Worm (Caenorhabditis elegans) whole organism, young adult: ENCODE measurements around the gene fkh-9.
A peak's percentile ranks its signal among the peaks of the same experiment; 100 is the strongest.

Experiments used
- D2030.7 ChIP-seq: fragments of 200-800 bp; sonication (Bioruptor generic); IDR thresholded peaks from 2 replicates; pipeline ENCODE4 v1.3.6; 2022; ENCODE audit warnings: missing genetic modification reagents, missing genetic modification characterization, missing compliant biosample characterization
- F37B4.10 ChIP-seq: fragments of 200-800 bp; sonication (Bioruptor generic); IDR thresholded peaks from 2 replicates; pipeline ENCODE4 v1.3.6; 2022; ENCODE audit warnings: missing genetic modification characterization, missing compliant biosample characterization
- F57A8.1 ChIP-seq: fragments of 200-800 bp; sonication (Bioruptor generic); optimal IDR thresholded peaks from 2 replicates; lab custom pipeline; 2018; ENCODE audit warnings: mild to moderate bottlenecking, missing genetic modification characterization, moderate library complexity, missing compliant biosample characterization
- K11D2.4 ChIP-seq: fragments of 200-800 bp; sonication (Bioruptor generic); IDR thresholded peaks from 2 replicates; pipeline ENCODE4 v1.3.6; 2022; ENCODE audit warnings: missing genetic modification reagents, missing genetic modification characterization, missing compliant biosample characterization
- T07F8.4 ChIP-seq: sonication (generic microtip); optimal IDR thresholded peaks from 2 replicates; lab custom pipeline; 2016; ENCODE audit warnings: mild to moderate bottlenecking, missing genetic modification characterization, moderate library complexity, missing compliant biosample characterization
- T26A5.8 ChIP-seq: sonication (generic microtip); optimal IDR thresholded peaks from 2 replicates; lab custom pipeline; 2016; ENCODE audit warnings: missing genetic modification characterization, missing compliant biosample characterization
- Y53G8AR.9 ChIP-seq: fragments of 200-800 bp; sonication (Bioruptor generic); conservative IDR thresholded peaks from 2 replicates; pipeline ENCODE4 v1.3.6; 2022; ENCODE audit warnings: missing genetic modification reagents, missing genetic modification characterization, missing compliant biosample characterization
- Y56A3A.18 ChIP-seq: fragments of 200-800 bp; sonication (Bioruptor generic); IDR thresholded peaks from 2 replicates; pipeline ENCODE4 v1.3.6; 2022; ENCODE audit warnings: missing genetic modification reagents, missing genetic modification characterization, missing compliant biosample characterization
- Y79H2A.3 ChIP-seq: fragments of 200-800 bp; sonication (Bioruptor generic); conservative IDR thresholded peaks from 2 replicates; pipeline ENCODE4 v1.3.6; 2022; ENCODE audit warnings: missing genetic modification reagents, missing genetic modification characterization, missing compliant biosample characterization
- akir-1 ChIP-seq: fragments of 200-800 bp; sonication (Bioruptor generic); optimal IDR thresholded peaks from 2 replicates; lab custom pipeline; 2018; ENCODE audit warnings: mild to moderate bottlenecking, missing genetic modification characterization, moderate library complexity, missing compliant biosample characterization
- aptf-3 ChIP-seq: fragments of 200-800 bp; sonication (Bioruptor generic); IDR thresholded peaks from 2 replicates; pipeline ENCODE4 v1.3.6; 2022; ENCODE audit warnings: missing genetic modification characterization, missing compliant biosample characterization
- atf-7 ChIP-seq: sonication (generic microtip); optimal IDR thresholded peaks from 2 replicates; lab custom pipeline; 2017; ENCODE audit warnings: mild to moderate bottlenecking, missing genetic modification characterization, missing compliant biosample characterization
- athp-1 ChIP-seq: sonication (generic microtip); optimal IDR thresholded peaks from 2 replicates; lab custom pipeline; 2017; ENCODE audit warnings: mild to moderate bottlenecking, missing genetic modification characterization, missing compliant biosample characterization
- attf-3 ChIP-seq: fragments of 200-800 bp; sonication (Bioruptor generic); conservative IDR thresholded peaks from 2 replicates; pipeline ENCODE4 v1.3.6; 2022; ENCODE audit warnings: missing genetic modification reagents, missing genetic modification characterization, missing compliant biosample characterization
- attf-6 ChIP-seq: fragments of 200-800 bp; sonication (Bioruptor generic); IDR thresholded peaks from 2 replicates; pipeline ENCODE4 v1.3.6; 2022; ENCODE audit warnings: missing genetic modification reagents, missing genetic modification characterization, missing compliant biosample characterization
- bed-1 ChIP-seq: fragments of 200-800 bp; sonication (Bioruptor generic); IDR thresholded peaks from 2 replicates; pipeline ENCODE4 v1.3.6; 2022; ENCODE audit warnings: missing genetic modification reagents, missing genetic modification characterization, missing compliant biosample characterization
- bed-2 ChIP-seq: fragments of 200-800 bp; sonication (Bioruptor generic); IDR thresholded peaks from 2 replicates; pipeline ENCODE4 v1.3.6; 2022; ENCODE audit warnings: missing genetic modification reagents, missing genetic modification characterization, missing compliant biosample characterization
- cebp-1 ChIP-seq, 2 experiments: fragments of 200-800 bp in 1 of 2; sonication (Bioruptor generic) in 1 of 2; sonication (generic microtip) in 1 of 2; IDR thresholded peaks in 1 of 2; optimal IDR thresholded peaks in 1 of 2; 2 replicates each; pipeline versions ENCODE4 v1.3.6 to Lab custom; 2017 to 2022; ENCODE audit warnings: missing compliant biosample characterization in 2 of 2, missing genetic modification characterization in 2 of 2, mild to moderate bottlenecking in 1 of 2, missing genetic modification reagents in 1 of 2, moderate library complexity in 1 of 2
- ceh-27 ChIP-seq: fragments of 200-800 bp; sonication (Bioruptor generic); optimal IDR thresholded peaks from 2 replicates; lab custom pipeline; 2018; ENCODE audit warnings: mild to moderate bottlenecking, missing genetic modification characterization, moderate library complexity, missing compliant biosample characterization
- ceh-58 ChIP-seq: fragments of 200-800 bp; sonication (Bioruptor generic); IDR thresholded peaks from 2 replicates; pipeline ENCODE4 v1.3.6; 2022; ENCODE audit warnings: missing genetic modification characterization, missing compliant biosample characterization
- die-1 ChIP-seq: sonication (generic microtip); optimal IDR thresholded peaks from 2 replicates; lab custom pipeline; 2016; ENCODE audit warnings: missing genotype, mild to moderate bottlenecking, missing genetic modification characterization, missing compliant biosample characterization
- ekl-4 ChIP-seq: fragments of 200-800 bp; sonication (Bioruptor generic); IDR thresholded peaks from 2 replicates; pipeline ENCODE4 v1.3.6; 2022; ENCODE audit warnings: missing genetic modification reagents, missing genetic modification characterization, missing compliant biosample characterization
- ets-4 ChIP-seq: fragments of 200-800 bp; sonication (Bioruptor generic); optimal IDR thresholded peaks from 2 replicates; lab custom pipeline; 2018; ENCODE audit warnings: mild to moderate bottlenecking, missing genetic modification characterization, missing compliant biosample characterization
- fkh-3 ChIP-seq: sonication (generic microtip); optimal IDR thresholded peaks from 2 replicates; lab custom pipeline; 2016; ENCODE audit warnings: mild to moderate bottlenecking, missing genetic modification characterization, missing compliant biosample characterization
- hlh-26 ChIP-seq: fragments of 200-800 bp; sonication (Bioruptor generic); conservative IDR thresholded peaks from 2 replicates; pipeline ENCODE4 v1.3.6; 2022; ENCODE audit warnings: missing genetic modification reagents, missing genetic modification characterization, missing compliant biosample characterization
- hrde-1 ChIP-seq: sonication (generic microtip); optimal IDR thresholded peaks from 2 replicates; lab custom pipeline; 2016; ENCODE audit warnings: missing genetic modification characterization, mild to moderate bottlenecking, missing compliant biosample characterization, moderate library complexity, missing genotype, missing genetic modification reagents, borderline replicate concordance
- hsf-1 ChIP-seq: fragments of 200-800 bp; sonication (Bioruptor generic); IDR thresholded peaks from 2 replicates; pipeline ENCODE4 v1.3.6; 2022; ENCODE audit warnings: missing genetic modification reagents, missing genetic modification characterization, missing compliant biosample characterization
- lag-1 ChIP-seq: fragments of 200-800 bp; sonication (Bioruptor generic); IDR thresholded peaks from 2 replicates; pipeline ENCODE4 v1.3.6; 2022; ENCODE audit warnings: missing genetic modification reagents, missing genetic modification characterization, missing compliant biosample characterization
- let-607 ChIP-seq, 2 experiments: fragments of 200-800 bp in 1 of 2; sonication (Bioruptor generic) in 1 of 2; sonication (generic microtip) in 1 of 2; optimal IDR thresholded peaks; 2 replicates each; lab custom pipeline; 2016 to 2018; ENCODE audit warnings: mild to moderate bottlenecking in 2 of 2, missing compliant biosample characterization in 2 of 2, missing genetic modification characterization in 2 of 2, moderate library complexity in 2 of 2, missing genotype in 1 of 2
- lin-26 ChIP-seq: fragments of 200-800 bp; sonication (Bioruptor generic); IDR thresholded peaks from 2 replicates; pipeline ENCODE4 v1.3.6; 2022; ENCODE audit warnings: missing genetic modification reagents, missing genetic modification characterization, missing compliant biosample characterization
- madf-3 ChIP-seq: fragments of 200-800 bp; sonication (Bioruptor generic); IDR thresholded peaks from 2 replicates; pipeline ENCODE4 v1.3.6; 2022; ENCODE audit warnings: missing genetic modification reagents, missing genetic modification characterization, missing compliant biosample characterization
- madf-8 ChIP-seq: fragments of 200-800 bp; sonication (Bioruptor generic); conservative IDR thresholded peaks from 2 replicates; pipeline ENCODE4 v1.3.6; 2022; ENCODE audit warnings: missing genetic modification reagents, missing genetic modification characterization, missing compliant biosample characterization
- mcd-1 ChIP-seq: fragments of 200-800 bp; sonication (Bioruptor generic); IDR thresholded peaks from 2 replicates; pipeline ENCODE4 v1.3.6; 2022; ENCODE audit warnings: missing genetic modification reagents, missing genetic modification characterization, missing compliant biosample characterization
- mxl-1 ChIP-seq: sonication (generic microtip); optimal IDR thresholded peaks from 2 replicates; lab custom pipeline; 2016; ENCODE audit warnings: missing genetic modification characterization, missing compliant biosample characterization
- nfyb-1 ChIP-seq: fragments of 200-800 bp; sonication (Bioruptor generic); IDR thresholded peaks from 2 replicates; pipeline ENCODE4 v1.3.6; 2022; ENCODE audit warnings: missing genetic modification reagents, missing genetic modification characterization, missing compliant biosample characterization
- nhr-179 ChIP-seq: sonication (generic microtip); optimal IDR thresholded peaks from 2 replicates; lab custom pipeline; 2016; ENCODE audit warnings: mild to moderate bottlenecking, missing genetic modification characterization, missing compliant biosample characterization
- nhr-80 ChIP-seq: sonication (generic microtip); optimal IDR thresholded peaks from 2 replicates; lab custom pipeline; 2016; ENCODE audit warnings: missing genetic modification characterization, missing compliant biosample characterization
- pbrm-1 ChIP-seq: fragments of 200-800 bp; sonication (Bioruptor generic); IDR thresholded peaks from 2 replicates; pipeline ENCODE4 v1.3.6; 2022; ENCODE audit warnings: missing genetic modification reagents, missing genetic modification characterization, missing compliant biosample characterization
- rec-8 ChIP-seq, 2 experiments: sonication (generic microtip); optimal IDR thresholded peaks; 2 replicates each; lab custom pipeline; 2016; ENCODE audit warnings: mild to moderate bottlenecking in 2 of 2, missing genetic modification characterization in 2 of 2, missing genetic modification reagents in 2 of 2, missing genotype in 2 of 2, missing biosample characterization in 1 of 2, missing compliant biosample characterization in 1 of 2, moderate library complexity in 1 of 2
- repo-1 ChIP-seq: sonication (generic microtip); optimal IDR thresholded peaks from 2 replicates; lab custom pipeline; 2017; ENCODE audit warnings: mild to moderate bottlenecking, missing genetic modification characterization, missing compliant biosample characterization
- sea-2 ChIP-seq: fragments of 200-800 bp; sonication (Bioruptor generic); IDR thresholded peaks from 2 replicates; pipeline ENCODE4 v1.3.6; 2022; ENCODE audit warnings: missing genetic modification characterization, missing compliant biosample characterization
- sptf-2 ChIP-seq: fragments of 200-800 bp; sonication (Bioruptor generic); optimal IDR thresholded peaks from 2 replicates; lab custom pipeline; 2018; ENCODE audit warnings: mild to moderate bottlenecking, missing genetic modification characterization, missing compliant biosample characterization
- tbx-9 ChIP-seq: sonication (generic microtip); optimal IDR thresholded peaks from 2 replicates; lab custom pipeline; 2016; ENCODE audit warnings: borderline replicate concordance, missing genetic modification characterization, inconsistent platforms, missing compliant biosample characterization
- unc-130 ChIP-seq: sonication (generic microtip); optimal IDR thresholded peaks from 2 replicates; lab custom pipeline; 2016; ENCODE audit warnings: missing genetic modification reagents, missing genetic modification characterization, missing compliant biosample characterization
- unc-62 ChIP-seq: fragments of 150-350 bp; optimal IDR thresholded peaks from 2 replicates; lab custom pipeline; 2014; ENCODE audit warnings: missing biosample characterization, missing genetic modification reagents, missing genetic modification characterization
- ztf-18 ChIP-seq: sonication (generic microtip); optimal IDR thresholded peaks from 2 replicates; lab custom pipeline; 2016; ENCODE audit warnings: missing genotype, mild to moderate bottlenecking, missing genetic modification characterization, missing compliant biosample characterization
- ztf-25 ChIP-seq: fragments of 200-800 bp; sonication (Bioruptor generic); IDR thresholded peaks from 2 replicates; pipeline ENCODE4 v1.3.6; 2022; ENCODE audit warnings: missing genetic modification reagents, missing genetic modification characterization, missing compliant biosample characterization
- ztf-28 ChIP-seq: fragments of 200-800 bp; sonication (Bioruptor generic); IDR thresholded peaks from 2 replicates; pipeline ENCODE4 v1.3.6; 2022; ENCODE audit warnings: missing genetic modification reagents, missing genetic modification characterization, missing compliant biosample characterization

fkh-9 gene

DNA sequence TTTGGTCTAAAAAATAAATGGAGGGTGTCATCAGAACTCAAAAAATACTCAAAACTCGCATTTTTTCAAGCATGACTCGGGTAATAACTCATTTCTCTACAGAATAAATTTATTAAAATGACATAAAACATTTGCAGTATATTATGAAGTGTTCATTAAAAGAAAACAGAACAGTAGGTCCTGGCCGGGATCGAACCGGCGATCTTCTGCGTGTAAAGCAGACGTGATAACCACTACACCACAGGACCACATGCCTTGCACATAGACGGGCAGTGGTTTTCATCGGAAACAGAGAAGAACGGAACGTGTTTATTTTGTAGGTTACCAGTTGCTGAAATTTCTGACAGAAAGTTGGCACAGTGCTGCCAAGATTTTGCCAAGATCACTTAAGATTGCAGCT lies 33.4 kb downstream of the fkh-9 start:
- TF ChIP-seq T07F8.4 = peak; percentile 72
- TF ChIP-seq sea-2 (GFP tag; lab: Robert Waterston, UW) = no peak
- TF ChIP-seq hrde-1 (tag; lab: Kevin White, UChicago) = no peak
- TF ChIP-seq let-607 (tag; optimal IDR thresholded peaks at IDR 0.05; lab: Kevin White, UChicago) = peak in 1 of 2 experiments; percentile 34
- TF ChIP-seq attf-3 (GFP tag; lab: Robert Waterston, UW) = no peak
- no peak for TF ChIP-seq madf-8
- TF ChIP-seq ztf-28 (GFP tag; lab: Robert Waterston, UW) = no peak
- TF ChIP-seq ceh-58 = no peak
- TF ChIP-seq nhr-80 (tag; lab: Kevin White, UChicago) = peak; percentile 37
- peak; percentile 85 for TF ChIP-seq D2030.7 (GFP tag; lab: Robert Waterston, UW)
- TF ChIP-seq hlh-26 (GFP tag; lab: Robert Waterston, UW) = no peak
- peak; percentile 16; the same call in 1 of the 2 replicates for TF ChIP-seq nfyb-1 (GFP tag; lab: Robert Waterston, UW)
- TF ChIP-seq ztf-25 (GFP tag; lab: Robert Waterston, UW) = peak; percentile 84; the same call in 1 of the 2 replicates
- no peak for TF ChIP-seq bed-1 (GFP tag; lab: Robert Waterston, UW)
- no peak for TF ChIP-seq unc-62 (GFP tag; lab: Kevin White, UChicago)
- TF ChIP-seq pbrm-1 (GFP tag; lab: Robert Waterston, UW) = peak; percentile 83
- no peak for TF ChIP-seq hsf-1
- peak; percentile 25 for TF ChIP-seq F57A8.1 (GFP tag; lab: Kevin White, UChicago)
- TF ChIP-seq atf-7 (tag; lab: Kevin White, UChicago) = peak; percentile 26
- 0 out of 2 replicates have a peak, but pooled peaks have one; percentile 29 for TF ChIP-seq Y53G8AR.9
- TF ChIP-seq K11D2.4 (GFP tag; lab: Robert Waterston, UW) = no peak
- peak; percentile 62 for TF ChIP-seq attf-6 (GFP tag; lab: Robert Waterston, UW)
- TF ChIP-seq athp-1 = peak; percentile 32
- TF ChIP-seq repo-1 (tag; lab: Kevin White, UChicago) = no peak
- TF ChIP-seq akir-1 (GFP tag; lab: Kevin White, UChicago) = no peak
- peak; percentile 83 for TF ChIP-seq die-1 (tag; lab: Kevin White, UChicago)
- no peak for TF ChIP-seq sptf-2 (GFP tag; lab: Kevin White, UChicago)
- no peak for TF ChIP-seq ets-4 (GFP tag; lab: Kevin White, UChicago)
- TF ChIP-seq lin-26 (GFP tag; lab: Robert Waterston, UW) = peak; percentile 91
- peak; percentile 61 for TF ChIP-seq nhr-179 (tag; lab: Kevin White, UChicago)
- TF ChIP-seq madf-3 (GFP tag; lab: Robert Waterston, UW) = peak; percentile 77; the same call in 1 of the 2 replicates
- TF ChIP-seq T26A5.8 (tag; lab: Kevin White, UChicago) = peak; percentile 51
- TF ChIP-seq mcd-1 (GFP tag; lab: Robert Waterston, UW) = peak; percentile 29; the same call in 1 of the 2 replicates
- no peak for TF ChIP-seq lag-1 (GFP tag; lab: Robert Waterston, UW)
- peak; percentile 85 for TF ChIP-seq Y56A3A.18 (GFP tag; lab: Robert Waterston, UW)
- TF ChIP-seq rec-8 (tag; optimal IDR thresholded peaks at IDR 0.05; lab: Kevin White, UChicago) = peak; percentile 58 to 89
- no peak for TF ChIP-seq fkh-3 (tag; lab: Kevin White, UChicago)
- peak; percentile 79 for TF ChIP-seq ztf-18 (tag; lab: Kevin White, UChicago)
- TF ChIP-seq F37B4.10 (GFP tag; lab: Robert Waterston, UW) = no peak
- no peak for TF ChIP-seq cebp-1 (GFP tag; IDR thresholded peaks at IDR 0.05; lab: Robert Waterston, UW)
- no peak for TF ChIP-seq cebp-1 (tag; optimal IDR thresholded peaks at IDR 0.05; lab: Kevin White, UChicago)
- TF ChIP-seq aptf-3 (GFP tag; lab: Robert Waterston, UW) = no peak
- TF ChIP-seq ceh-27 (GFP tag; lab: Kevin White, UChicago) = peak; percentile 65
- peak; percentile 51 for TF ChIP-seq mxl-1 (tag; lab: Kevin White, UChicago)
- peak; percentile 76 for TF ChIP-seq ekl-4 (GFP tag; lab: Robert Waterston, UW)
- no peak for TF ChIP-seq bed-2 (GFP tag; lab: Robert Waterston, UW)
- peak; percentile 16 for TF ChIP-seq unc-130 (GFP tag; lab: Kevin White, UChicago)
- no peak for TF ChIP-seq tbx-9 (tag; lab: Kevin White, UChicago)
- TF ChIP-seq Y79H2A.3 (GFP tag; lab: Robert Waterston, UW) = peak; percentile 49; the same call in 1 of the 2 replicates
